Worm (Caenorhabditis elegans) whole organism, L1 larva: ENCODE measurements around the gene lips-8.

Source experiments
- C16A3.4 ChIP-seq: fragments of 150-350 bp; optimal IDR thresholded peaks from 2 replicates; lab custom pipeline; 2014; ENCODE audit warnings: missing biosample characterization, missing genetic modification characterization
- C34B4.2 ChIP-seq: sonication (generic microtip); optimal IDR thresholded peaks from 2 replicates; lab custom pipeline; 2017; ENCODE audit warnings: mild to moderate bottlenecking, missing genetic modification characterization, missing compliant biosample characterization
- Y116A8C.19 ChIP-seq: sonication (generic microtip); optimal IDR thresholded peaks from 2 replicates; lab custom pipeline; 2016; ENCODE audit warnings: missing compliant biosample characterization, missing genetic modification characterization, borderline replicate concordance
- aha-1 ChIP-seq: fragments of 150-350 bp; optimal IDR thresholded peaks from 2 replicates; lab custom pipeline; 2014; ENCODE audit warnings: missing biosample characterization, missing genetic modification characterization
- blmp-1 ChIP-seq: fragments of 150-350 bp; optimal IDR thresholded peaks from 2 replicates; lab custom pipeline; 2014; ENCODE audit warnings: missing biosample characterization, missing genetic modification characterization
- ceh-63 ChIP-seq: fragments of 200-800 bp; sonication (Bioruptor generic); optimal IDR thresholded peaks from 2 replicates; lab custom pipeline; 2018; ENCODE audit warnings: mild to moderate bottlenecking, missing genetic modification characterization, missing compliant biosample characterization
- ceh-8 ChIP-seq: fragments of 200-800 bp; sonication (Bioruptor generic); optimal IDR thresholded peaks from 2 replicates; lab custom pipeline; 2018; ENCODE audit warnings: mild to moderate bottlenecking, missing genetic modification characterization, moderate library complexity, missing compliant biosample characterization
- ceh-82 ChIP-seq, 3 experiments: fragments of 150-350 bp in 1 of 3; sonication (generic microtip) in 2 of 3; optimal IDR thresholded peaks; 2 replicates each; lab custom pipeline; 2014 to 2017; ENCODE audit warnings: missing biosample characterization in 3 of 3, missing genetic modification characterization in 3 of 3
- ceh-88 ChIP-seq: fragments of 200-800 bp; sonication (Bioruptor generic); IDR thresholded peaks from 2 replicates; pipeline ENCODE4 v1.3.6; 2022; ENCODE audit warnings: missing genetic modification characterization, missing compliant biosample characterization
- ceh-90 ChIP-seq: sonication (generic microtip); optimal IDR thresholded peaks from 2 replicates; lab custom pipeline; 2016; ENCODE audit warnings: missing genetic modification characterization, missing compliant biosample characterization
- ces-1 ChIP-seq: fragments of 150-350 bp; optimal IDR thresholded peaks from 2 replicates; lab custom pipeline; 2014; ENCODE audit warnings: missing biosample characterization, missing genetic modification reagents, missing genetic modification characterization
- dpl-1 ChIP-seq, 3 experiments: fragments of 150-350 bp in 2 of 3; sonication (generic microtip) in 1 of 3; optimal IDR thresholded peaks; 2 replicates each; lab custom pipeline; 2014 to 2017; ENCODE audit warnings: missing biosample characterization in 3 of 3, missing genetic modification characterization in 3 of 3, missing genetic modification reagents in 3 of 3
- efl-1 ChIP-seq, 4 experiments: fragments of 150-350 bp; optimal IDR thresholded peaks in 3 of 4; peaks in 1 of 4; 1 replicate in 1 of 4; 2 replicates in 3 of 4; lab custom pipeline; 2014; ENCODE audit warnings: missing biosample characterization in 2 of 4, missing genetic modification characterization in 2 of 4, missing genetic modification reagents in 2 of 4
- efl-3 ChIP-seq: fragments of 200-800 bp; sonication (Bioruptor generic); optimal IDR thresholded peaks from 2 replicates; lab custom pipeline; 2018; ENCODE audit warnings: mild to moderate bottlenecking, missing genetic modification characterization, missing compliant biosample characterization
- elt-2 ChIP-seq: sonication (generic microtip); optimal IDR thresholded peaks from 2 replicates; lab custom pipeline; 2016; ENCODE audit warnings: missing genetic modification characterization, mild to moderate bottlenecking, inconsistent platforms, missing compliant biosample characterization, missing genetic modification reagents
- elt-3 ChIP-seq, 6 experiments: fragments of 150-350 bp in 1 of 6; sonication (generic microtip); optimal IDR thresholded peaks; 2 replicates each; lab custom pipeline; 2017 to 2018; ENCODE audit warnings: missing biosample characterization in 6 of 6, missing genetic modification characterization in 6 of 6, inconsistent platforms in 1 of 6
- fkh-10 ChIP-seq: sonication (generic microtip); optimal IDR thresholded peaks from 2 replicates; lab custom pipeline; 2017; ENCODE audit warnings: missing biosample characterization, missing genetic modification reagents, missing genetic modification characterization
- fkh-8 ChIP-seq: sonication (generic microtip); optimal IDR thresholded peaks from 2 replicates; lab custom pipeline; 2016; ENCODE audit warnings: mild to moderate bottlenecking, missing genetic modification characterization, missing compliant biosample characterization
- fos-1 ChIP-seq: fragments of 150-350 bp; optimal IDR thresholded peaks from 2 replicates; lab custom pipeline; 2014; ENCODE audit warnings: missing biosample characterization, missing genetic modification characterization
- grh-1 ChIP-seq: fragments of 200-800 bp; sonication (Bioruptor generic); IDR thresholded peaks from 2 replicates; pipeline ENCODE4 v1.3.6; 2022; ENCODE audit warnings: missing genetic modification reagents, missing genetic modification characterization, missing compliant biosample characterization
- hpl-2 ChIP-seq: fragments of 150-350 bp; optimal IDR thresholded peaks from 2 replicates; lab custom pipeline; 2014; ENCODE audit warnings: missing biosample characterization, missing genetic modification reagents, missing genetic modification characterization
- irx-1 ChIP-seq: sonication (generic microtip); optimal IDR thresholded peaks from 2 replicates; lab custom pipeline; 2016; ENCODE audit warnings: missing genetic modification characterization, missing compliant biosample characterization
- jun-1 ChIP-seq: fragments of 150-350 bp; optimal IDR thresholded peaks from 2 replicates; lab custom pipeline; 2014; ENCODE audit warnings: missing biosample characterization, missing genetic modification reagents, missing genetic modification characterization
- lin-35 ChIP-seq, 2 experiments: fragments of 150-350 bp; optimal IDR thresholded peaks; 2 replicates each; lab custom pipeline; 2014; ENCODE audit warnings: missing biosample characterization in 2 of 2, missing genetic modification characterization in 2 of 2, missing genetic modification reagents in 2 of 2
- lin-39 ChIP-seq: fragments of 150-350 bp; optimal IDR thresholded peaks from 2 replicates; lab custom pipeline; 2014; ENCODE audit warnings: missing biosample characterization, missing genetic modification reagents, missing genetic modification characterization
- lsy-2 ChIP-seq, 2 experiments: fragments of 150-350 bp; optimal IDR thresholded peaks; 2 replicates each; lab custom pipeline; 2014; ENCODE audit warnings: missing biosample characterization in 2 of 2, missing genetic modification characterization in 2 of 2
- mep-1 ChIP-seq: fragments of 150-350 bp; optimal IDR thresholded peaks from 2 replicates; lab custom pipeline; 2014; ENCODE audit warnings: missing biosample characterization, missing genetic modification characterization
- nhr-19 ChIP-seq: fragments of 200-800 bp; sonication (Bioruptor generic); conservative IDR thresholded peaks from 2 replicates; pipeline ENCODE4 v1.3.6; 2022; ENCODE audit warnings: missing genetic modification characterization, missing compliant biosample characterization
- nhr-20 ChIP-seq: sonication (generic microtip); optimal IDR thresholded peaks from 2 replicates; lab custom pipeline; 2016; ENCODE audit warnings: mild to moderate bottlenecking, missing genetic modification characterization, missing compliant biosample characterization
- nhr-237 ChIP-seq: fragments of 150-350 bp; optimal IDR thresholded peaks from 2 replicates; lab custom pipeline; 2014; ENCODE audit warnings: missing biosample characterization, missing genetic modification characterization
- nhr-47 ChIP-seq: sonication (generic microtip); optimal IDR thresholded peaks from 2 replicates; lab custom pipeline; 2016; ENCODE audit warnings: mild to moderate bottlenecking, missing genetic modification characterization, moderate library complexity, missing compliant biosample characterization
- nhr-71 ChIP-seq: sonication (generic microtip); optimal IDR thresholded peaks from 2 replicates; lab custom pipeline; 2016; ENCODE audit warnings: mild to moderate bottlenecking, missing genetic modification characterization, moderate library complexity, missing compliant biosample characterization
- nhr-77 ChIP-seq: fragments of 150-350 bp; optimal IDR thresholded peaks from 2 replicates; lab custom pipeline; 2014; ENCODE audit warnings: missing biosample characterization, missing genetic modification characterization
- nhr-85 ChIP-seq: sonication (generic microtip); peaks from one replicate; lab custom pipeline; 2016; ENCODE audit warnings: missing genetic modification characterization, inconsistent platforms, missing compliant biosample characterization
- pag-3 ChIP-seq: sonication (generic microtip); optimal IDR thresholded peaks from 2 replicates; lab custom pipeline; 2017; ENCODE audit warnings: missing genetic modification characterization, mild to moderate bottlenecking, missing compliant biosample characterization, antibody characterized with exemption, borderline replicate concordance; ENCODE audit not compliant: insufficient read depth
- pqm-1 ChIP-seq: sonication (generic microtip); optimal IDR thresholded peaks from 3 replicates; lab custom pipeline; 2017; ENCODE audit warnings: missing biosample characterization, missing genetic modification characterization
- rnt-1 ChIP-seq: sonication (generic microtip); optimal IDR thresholded peaks from 2 replicates; lab custom pipeline; 2016; ENCODE audit warnings: mild to moderate bottlenecking, missing genetic modification characterization, moderate library complexity, missing compliant biosample characterization
- skn-1 ChIP-seq: fragments of 150-350 bp; optimal IDR thresholded peaks from 2 replicates; lab custom pipeline; 2014; ENCODE audit warnings: missing biosample characterization, missing genetic modification characterization
- sptf-1 ChIP-seq: fragments of 150-350 bp; optimal IDR thresholded peaks from 2 replicates; lab custom pipeline; 2014; ENCODE audit warnings: missing biosample characterization, missing genetic modification characterization
- tbx-2 ChIP-seq: sonication (generic microtip); optimal IDR thresholded peaks from 2 replicates; lab custom pipeline; 2016; ENCODE audit warnings: missing genetic modification characterization, missing compliant biosample characterization
- unc-62 ChIP-seq: fragments of 150-350 bp; optimal IDR thresholded peaks from 2 replicates; lab custom pipeline; 2014; ENCODE audit warnings: missing biosample characterization, missing genetic modification reagents, missing genetic modification characterization
- unc-86 ChIP-seq: sonication (generic microtip); optimal IDR thresholded peaks from 2 replicates; lab custom pipeline; 2016; ENCODE audit warnings: missing genetic modification characterization, missing compliant biosample characterization
- xbp-1 ChIP-seq: sonication (generic microtip); optimal IDR thresholded peaks from 2 replicates; lab custom pipeline; 2016; ENCODE audit warnings: missing genetic modification characterization, missing compliant biosample characterization
- zag-1 ChIP-seq: fragments of 150-350 bp; optimal IDR thresholded peaks from 2 replicates; lab custom pipeline; 2014; ENCODE audit warnings: missing biosample characterization, missing genetic modification characterization
- zip-4 ChIP-seq: fragments of 200-800 bp; sonication (Bioruptor generic); optimal IDR thresholded peaks from 2 replicates; lab custom pipeline; 2018; ENCODE audit warnings: mild to moderate bottlenecking, missing genetic modification characterization, moderate library complexity, missing compliant biosample characterization
- ztf-4 ChIP-seq: fragments of 150-350 bp; optimal IDR thresholded peaks from 2 replicates; lab custom pipeline; 2014; ENCODE audit warnings: missing biosample characterization, missing genetic modification characterization

Gene lips-8

ce11 chrX:14853712-14854217, 44.5 kb upstream of the lips-8 start, which contains the start of the genes C27C12.1 and C27C12.4 (continued):
- TF ChIP-seq xbp-1 (tag; lab: Kevin White, UChicago) (peak; percentile 83), ztf-4 (tag; lab: Kevin White, UChicago) (peak; percentile 73), fkh-10 (peak; percentile 90), C16A3.4 (peak; percentile 92), aha-1 (tag; lab: Kevin White, UChicago) (no peak), mep-1 (tag; lab: Kevin White, UChicago) (peak; percentile 93), ceh-90 (tag; lab: Kevin White, UChicago) (peak; percentile 80), skn-1 (tag; lab: Kevin White, UChicago) (peak; percentile 73), grh-1 (GFP tag; lab: Robert Waterston, UW) (peak; percentile 67), lin-35 (GFP tag; optimal IDR thresholded peaks at IDR 0.05; lab: Kevin White, UChicago) (peak; percentile 75 to 88), unc-86 (tag; lab: Kevin White, UChicago) (peak; percentile 83), ces-1 (GFP tag; lab: Kevin White, UChicago) (no peak), jun-1 (tag; lab: Kevin White, UChicago) (peak; percentile 84), C34B4.2 (tag; lab: Kevin White, UChicago) (no peak), nhr-71 (tag; lab: Kevin White, UChicago) (peak; percentile 95), zag-1 (tag; lab: Kevin White, UChicago) (no peak), ceh-88 (GFP tag; lab: Robert Waterston, UW) (0 out of 2 replicates have a peak, but pooled peaks have one; percentile 47), Y116A8C.19 (tag; lab: Kevin White, UChicago) (no peak), nhr-237 (tag; lab: Kevin White, UChicago) (no peak), nhr-85 (tag; lab: Kevin White, UChicago) (peak; percentile 93), unc-62 (GFP tag; lab: Kevin White, UChicago) (no peak), elt-2 (peak; percentile 78), tbx-2 (peak; percentile 94), elt-3 (tag; optimal IDR thresholded peaks at IDR 0.05; lab: Kevin White, UChicago) (peak in 3 of 6 experiments; percentile 44 to 70 (median 67)), ceh-63 (no peak), zip-4 (GFP tag; lab: Kevin White, UChicago) (peak; percentile 54), hpl-2 (GFP tag; lab: Kevin White, UChicago) (peak; percentile 13), fos-1 (tag; lab: Kevin White, UChicago) (peak; percentile 55), nhr-77 (tag; lab: Kevin White, UChicago) (peak; percentile 66), irx-1 (tag; lab: Kevin White, UChicago) (peak; percentile 85), nhr-19 (peak; percentile 88), rnt-1 (tag; lab: Kevin White, UChicago) (peak; percentile 96), efl-3 (GFP tag; lab: Kevin White, UChicago) (no peak), sptf-1 (tag; lab: Kevin White, UChicago) (no peak), pag-3 (tag; lab: Kevin White, UChicago) (no peak), lsy-2 (tag; optimal IDR thresholded peaks at IDR 0.05; lab: Kevin White, UChicago) (peak; percentile 82 to 89), ceh-82 (tag; optimal IDR thresholded peaks at IDR 0.05; lab: Kevin White, UChicago) (peak; percentile 82 to 90 (median 84)), efl-1 (optimal IDR thresholded peaks at IDR 0.05; lab: Kevin White, UChicago) (peak; percentile 80 to 86), efl-1 (GFP tag; optimal IDR thresholded peaks at IDR 0.05 in 1 of 2; lab: Kevin White, UChicago) (peak; percentile 67 to 95), fkh-8 (tag; lab: Kevin White, UChicago) (peak; percentile 90), nhr-20 (tag; lab: Kevin White, UChicago) (peak; percentile 93), pqm-1 (tag; lab: Kevin White, UChicago) (no peak), lin-39 (tag; lab: Kevin White, UChicago) (peak; percentile 54), blmp-1 (tag; lab: Kevin White, UChicago) (peak; percentile 59), dpl-1 (GFP tag; optimal IDR thresholded peaks at IDR 0.05; lab: Kevin White, UChicago) (peak; percentile 71 to 79 (median 79)), nhr-47 (peak; percentile 93), ceh-8 (GFP tag; lab: Kevin White, UChicago) (peak; percentile 25)
